Fruit fly (Drosophila melanogaster): ENCODE data around the gene CG4069.
A peak's percentile ranks its signal among the peaks of the same experiment; 100 is the strongest.

Gene CG4069

DNA sequence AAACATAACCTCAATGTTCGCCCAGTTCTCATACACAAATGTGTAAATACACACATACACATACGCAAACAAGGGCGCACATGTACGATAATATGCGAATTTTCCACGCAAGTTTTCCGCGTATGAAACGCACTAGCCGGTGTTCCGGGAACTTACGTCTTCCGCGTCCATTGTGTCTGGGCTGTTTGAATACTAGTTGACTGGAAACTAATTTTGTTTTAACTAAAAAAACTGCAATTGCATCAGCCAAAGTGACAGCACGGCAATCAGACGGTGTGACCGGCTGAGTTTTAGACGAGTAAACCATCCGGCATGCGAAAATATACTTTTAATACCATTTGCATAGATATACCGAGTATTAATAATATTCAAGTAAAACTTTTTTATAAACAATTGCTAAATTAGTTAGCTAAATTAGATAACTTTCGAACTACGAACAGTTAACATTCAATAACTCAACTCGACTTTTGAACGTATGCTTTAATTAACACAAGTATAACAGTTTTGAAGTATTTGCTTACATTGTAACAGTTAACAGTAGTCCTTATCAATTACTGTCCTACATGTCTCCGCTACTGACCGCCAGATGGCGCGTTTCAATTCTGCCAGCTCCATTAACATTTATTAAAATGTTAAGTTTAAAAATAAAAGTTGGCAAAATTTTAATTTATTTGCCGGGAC lies 10.5 kb downstream of the CG4069 start, which contains the start of gene eIF2beta (continued):
- TF ChIP-seq CG10543 (GFP tag; optimal IDR thresholded peaks at IDR 0.05) (peak; percentile 27), CG8290 (GFP tag; optimal IDR thresholded peaks at IDR 0.05) (no peak), CG8290 (tag; optimal IDR thresholded peaks at IDR 0.05) (peak in 1 of 2 experiments; percentile 42), CG12104 (GFP tag; optimal IDR thresholded peaks at IDR 0.05) (no peak), Sox100B (GFP tag; optimal IDR thresholded peaks at IDR 0.05) (peak; percentile 56), CG6689 (GFP tag; IDR thresholded peaks at IDR 0.05) (no peak), CG10979 (tag; optimal IDR thresholded peaks at IDR 0.05) (peak; percentile 47), gcm (GFP tag; optimal IDR thresholded peaks at IDR 0.05) (peak; percentile 22), Jarid2 (GFP tag; optimal IDR thresholded peaks at IDR 0.05) (peak; percentile 8), CG2202 (tag; optimal IDR thresholded peaks at IDR 0.05) (peak; percentile 20), Optix (GFP tag; IDR thresholded peaks at IDR 0.05) (no peak), CG7928 (GFP tag; optimal IDR thresholded peaks at IDR 0.05) (no peak), Atf-2 (GFP tag; optimal IDR thresholded peaks at IDR 0.05) (peak; percentile 17), CG8478 (optimal IDR thresholded peaks at IDR 0.05) (no peak), CG1603 (tag; optimal IDR thresholded peaks at IDR 0.05) (peak; percentile 37), stc (GFP tag; IDR thresholded peaks at IDR 0.05) (peak; percentile 20; the same call in 1 of the 2 replicates), fu2 (GFP tag; optimal IDR thresholded peaks at IDR 0.05) (peak; percentile 18), Spps (tag; optimal IDR thresholded peaks at IDR 0.05) (peak; percentile 30), CG15011 (GFP tag; optimal IDR thresholded peaks at IDR 0.05) (no peak), bsh (GFP tag; optimal IDR thresholded peaks at IDR 0.05) (peak in 1 of 2 experiments; percentile 20), CG3407 (GFP tag; optimal IDR thresholded peaks at IDR 0.05) (no peak), Gug (GFP tag; IDR thresholded peaks at IDR 0.05) (no peak), Nf-YC (tag; optimal IDR thresholded peaks at IDR 0.05) (peak; percentile 41), CG17829 (tag; optimal IDR thresholded peaks at IDR 0.05) (peak; percentile 23), dm (GFP tag; optimal IDR thresholded peaks at IDR 0.05) (peak; percentile 84), HLH4C (GFP tag; IDR thresholded peaks at IDR 0.05; ENCODE audit: partially characterized antibody) (no peak), CG13296 (GFP tag; optimal IDR thresholded peaks at IDR 0.05) (peak; percentile 64), CG9797 (GFP tag; optimal IDR thresholded peaks at IDR 0.05) (peak; percentile 91), CG4424 (GFP tag; optimal IDR thresholded peaks at IDR 0.05) (peak; percentile 65), CG13775 (GFP tag; optimal IDR thresholded peaks at IDR 0.05) (peak; percentile 38), CG12391 (tag; optimal IDR thresholded peaks at IDR 0.05) (peak; percentile 44)

DNA sequence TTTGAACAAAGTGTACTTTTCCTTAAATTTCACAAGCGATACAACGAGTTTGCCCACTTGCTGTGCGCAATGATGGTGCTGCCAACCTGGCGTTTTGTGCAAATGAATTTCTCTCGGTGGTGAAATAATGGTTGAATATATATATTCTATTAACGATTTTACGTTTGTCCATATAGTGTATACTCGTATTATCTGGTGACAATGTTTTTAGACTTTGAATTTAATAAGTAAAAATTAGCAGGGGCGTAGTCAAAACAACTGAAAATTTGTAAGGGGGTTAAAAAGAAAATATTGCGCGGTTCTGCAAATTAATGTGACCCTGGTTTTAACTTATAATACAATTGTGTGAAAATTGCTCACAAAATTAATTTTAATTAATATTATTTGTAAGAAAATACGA lies 13.2 kb downstream of the CG4069 start, which contains the start of the genes ver and Gcn5:
ver (plus strand) TSS at position 47 of the 400 bp plus-strand sequence.
Gcn5 (minus strand) TSS at position 74 of the 400 bp plus-strand sequence.
- peak; percentile 87 for TF ChIP-seq CG12104 (GFP tag; optimal IDR thresholded peaks at IDR 0.05)
- peak; percentile 27 for TF ChIP-seq p53 (GFP tag; optimal IDR thresholded peaks at IDR 0.05)
- TF ChIP-seq Ets97D (GFP tag; optimal IDR thresholded peaks at IDR 0.05): peak; percentile 85
- TF ChIP-seq klu (GFP tag; IDR thresholded peaks at IDR 0.05): peak; percentile 89
- peak; percentile 90 for TF ChIP-seq unpg (GFP tag; optimal IDR thresholded peaks at IDR 0.05)
- TF ChIP-seq CG10543 (GFP tag; optimal IDR thresholded peaks at IDR 0.05): peak; percentile 81
- no peak for TF ChIP-seq HmgD (GFP tag; optimal IDR thresholded peaks at IDR 0.05)
- TF ChIP-seq Atf3 (GFP tag; optimal IDR thresholded peaks at IDR 0.05): peak; percentile 65
- TF ChIP-seq Aef1 (GFP tag; IDR thresholded peaks at IDR 0.05): peak; percentile 94
- TF ChIP-seq CG16813 (GFP tag; IDR thresholded peaks at IDR 0.05; ENCODE audit: partially characterized antibody): no peak
- TF ChIP-seq Mrtf (GFP tag; IDR thresholded peaks at IDR 0.05): peak; percentile 88
- peak; percentile 92 for TF ChIP-seq phol (tag; optimal IDR thresholded peaks at IDR 0.05)
- peak; percentile 81 for TF ChIP-seq CG17612 (GFP tag; IDR thresholded peaks at IDR 0.05)
- TF ChIP-seq CG2116 (GFP tag; optimal IDR thresholded peaks at IDR 0.05): peak; percentile 81
- TF ChIP-seq CG4424 (GFP tag; optimal IDR thresholded peaks at IDR 0.05): peak; percentile 90
- TF ChIP-seq nom (GFP tag; optimal IDR thresholded peaks at IDR 0.05): peak; percentile 92
- 0 out of 2 replicates have a peak, but pooled peaks have one; percentile 18 for TF ChIP-seq crol (GFP tag; IDR thresholded peaks at IDR 0.05)
- peak; percentile 50 for TF ChIP-seq zf30C (GFP tag; optimal IDR thresholded peaks at IDR 0.05)
- no peak for TF ChIP-seq Vsx1 (GFP tag; optimal IDR thresholded peaks at IDR 0.05)
- peak; percentile 82 for TF ChIP-seq nerfin-1 (tag; optimal IDR thresholded peaks at IDR 0.05)
- TF ChIP-seq fu2 (GFP tag; optimal IDR thresholded peaks at IDR 0.05): peak; percentile 77
- TF ChIP-seq esg (GFP tag; conservative IDR thresholded peaks at IDR 0.05): peak; percentile 89
- TF ChIP-seq CG8281 (tag; optimal IDR thresholded peaks at IDR 0.05): peak; percentile 74
